Fruit fly (Drosophila melanogaster) whole organism, embryonic: ENCODE data around the gene Gart.

Source experiments
- Abd-B ChIP-seq: fragments of 200-800 bp; sonication (Bioruptor generic); optimal IDR thresholded peaks from 2 replicates; lab custom pipeline; 2018; ENCODE audit warnings: missing biosample characterization, mild to moderate bottlenecking, missing genetic modification characterization, moderate library complexity
- Aef1 ChIP-seq: fragments of 200-800 bp; sonication (Bioruptor generic); IDR thresholded peaks from 3 replicates; pipeline ENCODE4 v1.3.6; 2022; ENCODE audit warnings: missing biosample characterization, missing genetic modification characterization
- Atf-2 ChIP-seq: fragments of 200-800 bp; sonication (Bioruptor generic); optimal IDR thresholded peaks from 2 replicates; lab custom pipeline; 2016; ENCODE audit warnings: missing biosample characterization, missing genetic modification characterization
- CG10543 ChIP-seq: fragments of 200-800 bp; sonication (Bioruptor generic); optimal IDR thresholded peaks from 3 replicates; lab custom pipeline; 2017; ENCODE audit warnings: missing biosample characterization, mild to moderate bottlenecking, missing genetic modification characterization, moderate library complexity
- CG10565 ChIP-seq: fragments of 200-800 bp; sonication (Bioruptor generic); optimal IDR thresholded peaks from 3 replicates; lab custom pipeline; 2016; ENCODE audit warnings: missing biosample characterization, mild to moderate bottlenecking, missing genetic modification characterization
- CG11093 ChIP-seq: fragments of 200-800 bp; sonication (Bioruptor generic); IDR thresholded peaks from 3 replicates; pipeline ENCODE4 v1.3.6; 2022; ENCODE audit warnings: missing biosample characterization, missing genetic modification characterization
- CG14667 ChIP-seq: fragments of 200-800 bp; sonication (Bioruptor generic); IDR thresholded peaks from 2 replicates; pipeline ENCODE4 v1.3.6; 2022; ENCODE audit warnings: missing biosample characterization, missing genetic modification characterization
- CG15601 ChIP-seq: fragments of 200-800 bp; sonication (Bioruptor generic); optimal IDR thresholded peaks from 3 replicates; lab custom pipeline; 2019; ENCODE audit warnings: missing biosample characterization, mild to moderate bottlenecking, missing genetic modification characterization, moderate library complexity
- CG1603 ChIP-seq: fragments of 200-800 bp; sonication (Bioruptor generic); optimal IDR thresholded peaks from 2 replicates; lab custom pipeline; 2019; ENCODE audit warnings: missing biosample characterization, mild to moderate bottlenecking, missing genetic modification characterization, moderate library complexity
- CG16779 ChIP-seq: fragments of 200-800 bp; sonication (Bioruptor generic); IDR thresholded peaks from 2 replicates; pipeline ENCODE4 v1.3.6; 2022; ENCODE audit warnings: missing biosample characterization, missing genetic modification characterization
- CG17912 ChIP-seq: fragments of 200-800 bp; sonication (Bioruptor generic); optimal IDR thresholded peaks from 2 replicates; lab custom pipeline; 2018; ENCODE audit warnings: missing biosample characterization, mild to moderate bottlenecking, missing genetic modification characterization
- CG18599 ChIP-seq: fragments of 200-800 bp; sonication (Bioruptor generic); optimal IDR thresholded peaks from 3 replicates; lab custom pipeline; 2017; ENCODE audit warnings: missing biosample characterization, missing genetic modification characterization, mild to moderate bottlenecking, moderate library complexity, missing genetic modification reagents
- CG2889 ChIP-seq: fragments of 200-800 bp; sonication (Bioruptor generic); IDR thresholded peaks from 3 replicates; pipeline ENCODE4 v1.3.6; 2022; ENCODE audit warnings: missing biosample characterization, missing genetic modification characterization
- CG30020 ChIP-seq: fragments of 200-800 bp; optimal IDR thresholded peaks from 2 replicates; lab custom pipeline; 2019; ENCODE audit warnings: missing biosample characterization, mild to moderate bottlenecking, missing genetic modification characterization, moderate library complexity
- CG31365 ChIP-seq: fragments of 200-800 bp; sonication (Bioruptor generic); optimal IDR thresholded peaks from 2 replicates; lab custom pipeline; 2018; ENCODE audit warnings: missing biosample characterization, mild to moderate bottlenecking, missing genetic modification characterization
- CG31441 ChIP-seq: fragments of 200-800 bp; sonication (Bioruptor generic); IDR thresholded peaks from 2 replicates; pipeline ENCODE4 v1.3.6; 2022; ENCODE audit warnings: missing biosample characterization, missing genetic modification characterization
- CG32532 ChIP-seq: fragments of 200-800 bp; sonication (Bioruptor generic); IDR thresholded peaks from 2 replicates; pipeline ENCODE4 v1.3.6; 2022; ENCODE audit warnings: missing biosample characterization, missing genetic modification characterization
- CG32767 ChIP-seq: fragments of 200-800 bp; sonication (Bioruptor generic); IDR thresholded peaks from 2 replicates; pipeline ENCODE4 v1.3.6; 2022; ENCODE audit warnings: missing biosample characterization, missing genetic modification characterization
- CG33557 ChIP-seq: fragments of 200-800 bp; sonication (Bioruptor generic); optimal IDR thresholded peaks from 2 replicates; lab custom pipeline; 2019; ENCODE audit warnings: missing biosample characterization, mild to moderate bottlenecking, missing genetic modification characterization, moderate library complexity
- CG34224 ChIP-seq: fragments of 200-800 bp; sonication (Bioruptor generic); IDR thresholded peaks from 3 replicates; pipeline ENCODE4 v1.3.6; 2022; ENCODE audit warnings: missing biosample characterization, missing genetic modification characterization; ENCODE audit not compliant: partially characterized antibody
- CG3847 ChIP-seq: fragments of 200-800 bp; sonication (Bioruptor generic); IDR thresholded peaks from 2 replicates; pipeline ENCODE4 v1.3.6; 2022; ENCODE audit warnings: missing biosample characterization, missing genetic modification characterization
- CG4360 ChIP-seq: fragments of 200-800 bp; sonication (Bioruptor generic); IDR thresholded peaks from 2 replicates; pipeline ENCODE4 v1.3.6; 2022; ENCODE audit warnings: missing biosample characterization, missing genetic modification characterization
- CG6654 ChIP-seq: fragments of 200-800 bp; sonication (Bioruptor generic); optimal IDR thresholded peaks from 2 replicates; lab custom pipeline; 2017; ENCODE audit warnings: missing biosample characterization, mild to moderate bottlenecking, missing genetic modification characterization
- CG6813 ChIP-seq: fragments of 200-800 bp; sonication (Bioruptor generic); optimal IDR thresholded peaks from 2 replicates; lab custom pipeline; 2017; ENCODE audit warnings: missing biosample characterization, missing genetic modification characterization, mild to moderate bottlenecking, moderate library complexity, missing genetic modification reagents
- CG7357 ChIP-seq: fragments of 200-800 bp; sonication (Bioruptor generic); IDR thresholded peaks from 3 replicates; pipeline ENCODE4 v1.3.6; 2022; ENCODE audit warnings: missing biosample characterization, missing genetic modification characterization
- CG8944 ChIP-seq: fragments of 200-800 bp; sonication (Bioruptor generic); optimal IDR thresholded peaks from 3 replicates; lab custom pipeline; 2016; ENCODE audit warnings: missing biosample characterization, missing genetic modification characterization
- CG9797 ChIP-seq: fragments of 200-800 bp; sonication (Bioruptor generic); optimal IDR thresholded peaks from 3 replicates; lab custom pipeline; 2018; ENCODE audit warnings: missing biosample characterization, mild to moderate bottlenecking, missing genetic modification characterization
- CG9876 ChIP-seq: fragments of 200-800 bp; sonication (Bioruptor generic); optimal IDR thresholded peaks from 2 replicates; lab custom pipeline; 2016; ENCODE audit warnings: missing biosample characterization, missing genetic modification characterization
- CG9932 ChIP-seq: fragments of 200-800 bp; sonication (Bioruptor generic); IDR thresholded peaks from 2 replicates; pipeline ENCODE4 v1.3.6; 2022; ENCODE audit warnings: missing biosample characterization, missing genetic modification characterization
- Dp ChIP-seq: fragments of 200-800 bp; sonication (Bioruptor generic); optimal IDR thresholded peaks from 2 replicates; lab custom pipeline; 2018; ENCODE audit warnings: missing biosample characterization, mild to moderate bottlenecking, missing genetic modification characterization, moderate library complexity
- HmgD ChIP-seq: fragments of 200-800 bp; sonication (Bioruptor generic); optimal IDR thresholded peaks from 3 replicates; lab custom pipeline; 2016; ENCODE audit warnings: missing biosample characterization, missing genetic modification characterization
- Hmr ChIP-seq: fragments of 200-800 bp; sonication (Bioruptor generic); optimal IDR thresholded peaks from 3 replicates; lab custom pipeline; 2017; ENCODE audit warnings: mild to moderate bottlenecking, missing biosample characterization, missing genetic modification reagents, missing genetic modification characterization
- Hr3 ChIP-seq: fragments of 200-800 bp; sonication (Bioruptor generic); optimal IDR thresholded peaks from 3 replicates; lab custom pipeline; 2016; ENCODE audit warnings: missing biosample characterization, missing genetic modification characterization
- MTF-1 ChIP-seq: fragments of 200-800 bp; sonication (Bioruptor generic); optimal IDR thresholded peaks from 2 replicates; lab custom pipeline; 2018; ENCODE audit warnings: missing biosample characterization, mild to moderate bottlenecking, missing genetic modification characterization, borderline replicate concordance
- Med ChIP-seq: fragments of 200-800 bp; sonication (Bioruptor generic); peaks from one replicate; lab custom pipeline; 2016; ENCODE audit warnings: missing biosample characterization, missing genetic modification characterization, mild to moderate bottlenecking, inconsistent platforms, moderate library complexity
- NC2β ChIP-seq: fragments of 200-800 bp; sonication (Bioruptor generic); optimal IDR thresholded peaks from 2 replicates; lab custom pipeline; 2016; ENCODE audit warnings: missing biosample characterization, missing genetic modification characterization
- NFAT ChIP-seq: fragments of 200-800 bp; sonication (Bioruptor generic); IDR thresholded peaks from 2 replicates; pipeline ENCODE4 v1.3.6; 2022; ENCODE audit warnings: missing biosample characterization, missing genetic modification characterization
- caup ChIP-seq: fragments of 200-800 bp; sonication (Bioruptor generic); optimal IDR thresholded peaks from 3 replicates; lab custom pipeline; 2017; ENCODE audit warnings: missing biosample characterization, mild to moderate bottlenecking, missing genetic modification characterization, moderate library complexity; ENCODE audit not compliant: severe bottlenecking
- chinmo ChIP-seq: fragments of 200-800 bp; sonication (Bioruptor generic); IDR thresholded peaks from 4 replicates; pipeline ENCODE4 v1.3.6; 2022; ENCODE audit warnings: missing biosample characterization, missing genetic modification characterization; ENCODE audit not compliant: partially characterized antibody
- crol ChIP-seq: fragments of 200-800 bp; sonication (Bioruptor generic); IDR thresholded peaks from 2 replicates; pipeline ENCODE4 v1.3.6; 2022; ENCODE audit warnings: missing biosample characterization, missing genetic modification characterization
- gfzf ChIP-seq: fragments of 200-800 bp; sonication (Bioruptor generic); optimal IDR thresholded peaks from 2 replicates; lab custom pipeline; 2016; ENCODE audit warnings: missing biosample characterization, mild to moderate bottlenecking, missing genetic modification characterization, moderate library complexity
- grau ChIP-seq: fragments of 200-800 bp; optimal IDR thresholded peaks from 3 replicates; lab custom pipeline; 2019; ENCODE audit warnings: missing biosample characterization, mild to moderate bottlenecking, missing genetic modification characterization, moderate library complexity
- gt ChIP-seq: fragments of 200-800 bp; sonication (Bioruptor generic); IDR thresholded peaks from 2 replicates; pipeline ENCODE4 v1.3.6; 2022; ENCODE audit warnings: missing biosample characterization, missing genetic modification characterization
- lola ChIP-seq, 3 experiments: fragments of >200 bp in 2 of 3; fragments of 200-800 bp in 1 of 3; sonication (Bioruptor generic) in 1 of 3; optimal IDR thresholded peaks; 2 replicates each; lab custom pipeline; 2017 to 2019; ENCODE audit warnings: missing biosample characterization in 3 of 3, missing genetic modification characterization in 3 of 3, mild to moderate bottlenecking in 1 of 3, moderate library complexity in 1 of 3
- peb ChIP-seq: fragments of 200-800 bp; sonication (Bioruptor generic); IDR thresholded peaks from 2 replicates; pipeline ENCODE4 v1.3.6; 2022; ENCODE audit warnings: missing biosample characterization, missing genetic modification characterization
- sima ChIP-seq: fragments of 200-800 bp; sonication (Bioruptor generic); optimal IDR thresholded peaks from 2 replicates; lab custom pipeline; 2016; ENCODE audit warnings: missing biosample characterization, missing genetic modification characterization
- tin ChIP-seq: fragments of 200-800 bp; sonication (Bioruptor generic); optimal IDR thresholded peaks from 3 replicates; lab custom pipeline; 2016; ENCODE audit warnings: missing biosample characterization, missing genetic modification characterization
- ttk ChIP-seq: fragments of 200-800 bp; sonication (Bioruptor generic); IDR thresholded peaks from 2 replicates; pipeline ENCODE4 v2.1.2; 2022; ENCODE audit warnings: missing biosample characterization, missing genetic modification characterization
- twi ChIP-seq: fragments of 200-800 bp; optimal IDR thresholded peaks from 2 replicates; lab custom pipeline; 2019; ENCODE audit warnings: missing biosample characterization, mild to moderate bottlenecking, missing genetic modification characterization, moderate library complexity
- unpg ChIP-seq: fragments of 200-800 bp; sonication (Bioruptor generic); optimal IDR thresholded peaks from 3 replicates; lab custom pipeline; 2018; ENCODE audit warnings: missing biosample characterization, mild to moderate bottlenecking, missing genetic modification characterization, moderate library complexity
- vvl ChIP-seq: fragments of 200-800 bp; sonication (Bioruptor generic); IDR thresholded peaks from 2 replicates; pipeline ENCODE4 v1.3.6; 2022; ENCODE audit warnings: missing biosample characterization, missing genetic modification characterization

The Gart gene

dm6 chr2L:7032517-7032951 lies 8.8 kb upstream of the Gart start, which contains the start of the genes Rab30 and Caper (continued):
- TF ChIP-seq CG31365 (tag; lab: Kevin White, UChicago) (no peak), CG6813 (GFP tag; lab: Kevin White, UChicago) (no peak), CG17912 (GFP tag; lab: Kevin White, UChicago) (peak; percentile 26), CG9797 (peak; percentile 58), CG33557 (GFP tag; lab: Kevin White, UChicago) (peak; percentile 45), CG10565 (GFP tag; lab: Kevin White, UChicago) (no peak), NC2β (GFP tag; lab: Kevin White, UChicago) (peak; percentile 63), CG15601 (tag; lab: Kevin White, UChicago) (peak; percentile 49), CG9876 (GFP tag; lab: Kevin White, UChicago) (no peak), Atf-2 (no peak), peb (GFP tag; lab: Robert Waterston, UW) (no peak), caup (GFP tag; lab: Kevin White, UChicago) (peak; percentile 52), CG3847 (GFP tag; lab: Robert Waterston, UW) (peak; percentile 74), Med (peak; percentile 95), Abd-B (GFP tag; lab: Kevin White, UChicago) (peak; percentile 74), CG31441 (GFP tag; lab: Robert Waterston, UW) (no peak), CG30020 (tag; lab: Kevin White, UChicago) (peak; percentile 75), CG8944 (GFP tag; lab: Kevin White, UChicago) (peak; percentile 53), CG32767 (GFP tag; lab: Robert Waterston, UW) (no peak), CG16779 (GFP tag; lab: Robert Waterston, UW) (no peak), NFAT (GFP tag; lab: Robert Waterston, UW) (peak; percentile 88), CG1603 (tag; lab: Kevin White, UChicago) (peak; percentile 89), Dp (GFP tag; lab: Kevin White, UChicago) (peak; percentile 47), vvl (peak; percentile 56), lola (GFP tag; optimal IDR thresholded peaks at IDR 0.05; lab: Kevin White, UChicago) (peak in 1 of 3 experiments; percentile 4), chinmo (GFP tag; lab: Robert Waterston, UW) (peak; percentile 98), CG18599 (GFP tag; lab: Kevin White, UChicago) (no peak), Aef1 (GFP tag; lab: Robert Waterston, UW) (peak; percentile 41; the same call in 2 of the 3 replicates), CG9932 (peak; percentile 95), CG14667 (GFP tag; lab: Robert Waterston, UW) (no peak), ttk (GFP tag; lab: Robert Waterston, UW) (no peak), Hr3 (peak; percentile 46), CG11093 (GFP tag; lab: Robert Waterston, UW) (no peak), MTF-1 (peak; percentile 3), HmgD (GFP tag; lab: Kevin White, UChicago) (peak; percentile 86), CG10543 (peak; percentile 39), crol (no peak), unpg (GFP tag; lab: Kevin White, UChicago) (peak; percentile 22), gt (GFP tag; lab: Robert Waterston, UW) (no peak), gfzf (GFP tag; lab: Kevin White, UChicago) (peak; percentile 45), CG34224 (GFP tag; lab: Robert Waterston, UW) (peak; percentile 99), CG7357 (no peak), CG2889 (no peak), sima (GFP tag; lab: Kevin White, UChicago) (no peak), tin (GFP tag; lab: Kevin White, UChicago) (peak; percentile 42), grau (tag; lab: Kevin White, UChicago) (peak; percentile 77), Hmr (GFP tag; lab: Kevin White, UChicago) (no peak), CG32532 (peak; percentile 65), CG4360 (GFP tag; lab: Robert Waterston, UW) (peak; percentile 9; the same call in 1 of the 2 replicates), CG6654 (GFP tag; lab: Kevin White, UChicago) (no peak), twi (tag; lab: Kevin White, UChicago) (peak; percentile 25)
